Worm (Caenorhabditis elegans) whole organism, L1 larva: ENCODE measurements around the gene srv-5.

Experiments
- ceh-8 ChIP-seq: fragments of 200-800 bp; sonication (Bioruptor generic); optimal IDR thresholded peaks from 2 replicates; lab custom pipeline; 2018; ENCODE audit warnings: mild to moderate bottlenecking, missing genetic modification characterization, moderate library complexity, missing compliant biosample characterization
- ces-1 ChIP-seq: fragments of 150-350 bp; optimal IDR thresholded peaks from 2 replicates; lab custom pipeline; 2014; ENCODE audit warnings: missing biosample characterization, missing genetic modification reagents, missing genetic modification characterization
- dpl-1 ChIP-seq, 3 experiments: fragments of 150-350 bp in 2 of 3; sonication (generic microtip) in 1 of 3; optimal IDR thresholded peaks; 2 replicates each; lab custom pipeline; 2014 to 2017; ENCODE audit warnings: missing biosample characterization in 3 of 3, missing genetic modification characterization in 3 of 3, missing genetic modification reagents in 3 of 3
- isw-1 ChIP-seq: fragments of 200-800 bp; sonication (Bioruptor generic); IDR thresholded peaks from 2 replicates; pipeline ENCODE4 v1.3.6; 2022; ENCODE audit warnings: missing genetic modification characterization, missing compliant biosample characterization
- jun-1 ChIP-seq: fragments of 150-350 bp; optimal IDR thresholded peaks from 2 replicates; lab custom pipeline; 2014; ENCODE audit warnings: missing biosample characterization, missing genetic modification reagents, missing genetic modification characterization
- mep-1 ChIP-seq: fragments of 150-350 bp; optimal IDR thresholded peaks from 2 replicates; lab custom pipeline; 2014; ENCODE audit warnings: missing biosample characterization, missing genetic modification characterization
- ztf-11 ChIP-seq, 2 experiments: sonication (generic microtip); optimal IDR thresholded peaks; 2 replicates each; lab custom pipeline; 2016 to 2017; ENCODE audit warnings: missing genetic modification characterization in 2 of 2, missing biosample characterization in 1 of 2, missing compliant biosample characterization in 1 of 2

DNA sequence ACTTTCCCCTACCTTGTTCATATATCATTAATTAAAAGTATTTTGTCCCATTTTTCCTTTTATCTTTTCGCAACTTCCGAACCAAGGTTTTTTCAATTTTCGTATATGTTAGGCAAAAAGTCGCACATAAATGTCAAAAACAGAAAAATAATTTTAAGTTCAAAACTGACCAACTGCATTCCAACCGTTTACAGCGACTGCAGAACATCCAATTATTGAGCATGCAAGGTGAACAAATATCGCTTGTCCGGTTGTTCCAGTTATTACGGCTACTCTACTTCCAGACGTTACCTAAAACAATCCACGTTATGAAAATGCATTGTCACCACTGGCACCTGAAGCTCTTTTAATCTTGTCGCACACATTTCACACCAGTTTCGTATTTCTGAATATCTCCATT lies 21.5 kb downstream of the srv-5 start, which contains the start of gene C52B9.10:
- TF ChIP-seq ceh-8 (GFP tag; lab: Kevin White, UChicago) (no peak), jun-1 (no peak), ztf-11 (tag; optimal IDR thresholded peaks at IDR 0.05; lab: Kevin White, UChicago) (no peak), ces-1 (GFP tag; lab: Kevin White, UChicago) (no peak), mep-1 (tag; lab: Kevin White, UChicago) (no peak), dpl-1 (GFP tag; optimal IDR thresholded peaks at IDR 0.05; lab: Kevin White, UChicago) (no peak), isw-1 (no peak)
